Worm (Caenorhabditis elegans): ENCODE measurements around the gene ncap-1.

The ncap-1 gene

ce11 chrII:2931564-2931963, 12.4 kb upstream of the ncap-1 start:
- TF ChIP-seq ztf-11 (tag; optimal IDR thresholded peaks at IDR 0.05) (no peak), efl-1 (optimal IDR thresholded peaks at IDR 0.05) (no peak), efl-1 (GFP tag; optimal IDR thresholded peaks at IDR 0.05 in 1 of 2) (peak in 1 of 2 experiments; percentile 65), ztf-4 (tag; optimal IDR thresholded peaks at IDR 0.05) (no peak), nhr-237 (tag; optimal IDR thresholded peaks at IDR 0.05) (no peak), hlh-4 (tag; optimal IDR thresholded peaks at IDR 0.05) (no peak), aly-2 (tag; optimal IDR thresholded peaks at IDR 0.05) (no peak)

ce11 chrII:2930499-2930898, 11.4 kb upstream of the ncap-1 start, which contains the start of the genes irld-64 and irld-63:
Gene irld-64 (minus strand): TSS chrII:2930599.
Gene irld-63 (plus strand): TSS chrII:2930728.
- TF ChIP-seq elt-2 (tag; optimal IDR thresholded peaks at IDR 0.05) (no peak), F16B12.6 (tag; optimal IDR thresholded peaks at IDR 0.05) (no peak), nhr-20 (tag; optimal IDR thresholded peaks at IDR 0.05) (no peak), grh-1 (GFP tag; IDR thresholded peaks at IDR 0.05) (no peak), lin-35 (GFP tag; optimal IDR thresholded peaks at IDR 0.05) (no peak), lin-15B (tag; optimal IDR thresholded peaks at IDR 0.05) (no peak), fos-1 (tag; optimal IDR thresholded peaks at IDR 0.05) (no peak), unc-30 (tag; optimal IDR thresholded peaks at IDR 0.05) (no peak), lir-3 (tag; optimal IDR thresholded peaks at IDR 0.05; ENCODE audit: poor library complexity) (no peak), fkh-10 (GFP tag; optimal IDR thresholded peaks at IDR 0.05) (no peak), pqm-1 (tag; optimal IDR thresholded peaks at IDR 0.05) (no peak), snu-23 (GFP tag; optimal IDR thresholded peaks at IDR 0.05) (no peak), nhr-71 (tag; optimal IDR thresholded peaks at IDR 0.05) (no peak)

DNA sequence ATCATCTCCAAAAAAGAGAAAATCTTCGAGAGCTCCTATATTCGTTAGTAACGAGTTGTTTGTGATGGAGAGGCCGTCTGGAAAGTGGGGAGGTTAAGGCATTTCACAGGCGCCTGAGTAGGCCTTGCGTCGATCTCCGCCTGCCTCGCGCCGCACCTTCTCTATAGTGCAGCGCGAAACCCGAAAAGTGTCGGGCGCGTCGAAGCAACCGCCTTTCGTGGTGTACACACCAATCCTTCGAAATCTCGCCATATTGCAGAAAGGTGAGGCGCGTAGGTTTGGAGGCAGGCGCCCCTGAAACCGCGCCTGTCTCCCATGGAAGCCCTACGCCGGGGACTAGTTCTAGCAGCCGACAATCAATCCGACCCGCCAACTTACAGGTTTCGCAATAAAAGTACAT, 10.7 kb upstream of the ncap-1 start:
- no peak for TF ChIP-seq efl-1 (optimal IDR thresholded peaks at IDR 0.05)
- TF ChIP-seq efl-1 (GFP tag; optimal IDR thresholded peaks at IDR 0.05 in 1 of 2) = peak in 1 of 2 experiments; percentile 25
- TF ChIP-seq grh-1 (GFP tag; IDR thresholded peaks at IDR 0.05) = no peak
- TF ChIP-seq unc-62 (GFP tag; optimal IDR thresholded peaks at IDR 0.05) = no peak

DNA sequence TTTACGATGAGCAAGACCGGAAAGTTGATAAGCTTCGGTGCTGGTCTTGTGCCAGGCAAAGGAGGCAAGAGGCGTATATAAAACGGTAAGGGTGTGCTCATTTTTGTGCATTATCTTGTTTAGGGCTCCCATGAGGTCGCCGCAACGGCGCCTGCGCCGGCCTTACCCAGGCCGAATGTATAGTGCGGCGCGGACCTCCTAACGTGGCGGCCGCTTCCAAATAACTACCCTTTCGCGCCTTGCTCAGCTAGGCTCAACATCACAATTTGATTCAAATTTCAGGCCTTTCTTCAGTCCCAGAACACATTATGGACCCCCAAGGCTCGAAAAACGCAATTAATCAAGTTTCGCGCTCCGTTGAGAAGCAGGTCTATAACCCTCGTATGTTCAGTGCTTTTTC, 8.4 kb upstream of the ncap-1 start, which contains the start of the genes ZK355.3 and ZK355.8:
ZK355.3 (minus strand) TSS at position 101 of the 400 bp plus-strand sequence.
ZK355.8 (plus strand) TSS at position 272 of the 400 bp plus-strand sequence.
- TF ChIP-seq unc-98 (GFP tag; IDR thresholded peaks at IDR 0.05) (no peak), jun-1 (tag; optimal IDR thresholded peaks at IDR 0.05) (no peak), nhr-71 (tag; optimal IDR thresholded peaks at IDR 0.05) (no peak), alr-1 (tag; optimal IDR thresholded peaks at IDR 0.05; ENCODE audit: borderline replicate concordance) (no peak), nhr-76 (tag; optimal IDR thresholded peaks at IDR 0.05) (no peak), tbx-2 (tag; optimal IDR thresholded peaks at IDR 0.05) (no peak), xbp-1 (tag; optimal IDR thresholded peaks at IDR 0.05) (no peak), pag-3 (tag; optimal IDR thresholded peaks at IDR 0.05; ENCODE audit: borderline replicate concordance, insufficient read depth) (no peak)

DNA sequence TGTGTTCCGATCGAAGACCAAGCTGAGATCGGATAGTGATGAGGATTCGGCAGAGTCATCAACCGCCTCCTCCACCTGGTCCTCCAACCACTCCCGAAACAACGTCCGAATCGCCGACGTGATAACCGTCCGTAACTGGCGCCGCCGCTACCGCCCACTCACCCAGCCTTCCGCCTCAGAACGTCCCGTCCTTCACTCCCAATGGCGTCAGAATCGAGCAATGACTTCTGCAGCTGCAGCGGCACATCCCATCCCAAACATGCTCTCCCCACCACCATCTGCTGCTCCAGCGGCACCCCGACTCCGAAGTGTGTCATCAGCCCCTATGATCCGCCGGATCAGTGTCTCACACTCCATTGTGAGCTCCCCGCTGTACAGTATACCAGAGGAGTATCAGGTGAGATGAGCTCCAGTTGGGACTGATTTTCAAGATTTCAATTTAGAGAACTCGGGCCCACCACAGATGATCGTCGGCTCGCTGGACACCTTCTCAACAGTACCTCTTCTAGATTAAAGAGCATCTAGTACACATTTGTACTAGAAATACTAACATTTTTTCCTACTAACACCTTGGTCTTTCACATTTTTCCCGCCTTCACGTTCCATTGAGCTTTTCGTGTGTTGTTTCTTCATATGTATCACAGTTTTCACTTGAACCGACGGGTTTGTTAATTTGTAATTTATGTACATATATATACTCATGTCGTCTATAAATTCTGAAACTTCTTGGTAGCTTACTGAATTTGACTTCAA, 6.9 kb upstream of the ncap-1 start:
- TF ChIP-seq pax-3 (tag; optimal IDR thresholded peaks at IDR 0.05) (no peak), ceh-88 (GFP tag; IDR thresholded peaks at IDR 0.05) (no peak), efl-1 (optimal IDR thresholded peaks at IDR 0.05) (no peak), efl-1 (GFP tag; optimal IDR thresholded peaks at IDR 0.05 in 1 of 2) (peak in 1 of 2 experiments; percentile 51), lin-13 (GFP tag; optimal IDR thresholded peaks at IDR 0.05) (no peak), nhr-11 (tag; optimal IDR thresholded peaks at IDR 0.05) (no peak), nhr-28 (tag; optimal IDR thresholded peaks at IDR 0.05) (no peak)
